Fruit fly (Drosophila melanogaster) whole organism, adult: ENCODE results near the gene CG6026.

Source experiments
- CG7101 ChIP-seq: fragments of 200-800 bp; sonication (Bioruptor generic); optimal IDR thresholded peaks from 2 replicates; lab custom pipeline; 2018; ENCODE audit warnings: missing biosample characterization, mild to moderate bottlenecking, missing genetic modification characterization, moderate library complexity
- Mnt ChIP-seq: fragments of 200-800 bp; sonication (Bioruptor generic); optimal IDR thresholded peaks from 2 replicates; lab custom pipeline; 2016; ENCODE audit warnings: missing biosample characterization, mild to moderate bottlenecking, missing genetic modification characterization
- bab1 ChIP-seq: fragments of 200-800 bp; sonication (Bioruptor generic); optimal IDR thresholded peaks from 3 replicates; lab custom pipeline; 2019; ENCODE audit warnings: missing biosample characterization, mild to moderate bottlenecking, missing genetic modification characterization, moderate library complexity
- ovo ChIP-seq: fragments of 200-800 bp; sonication (Bioruptor generic); optimal IDR thresholded peaks from 2 replicates; lab custom pipeline; 2016; ENCODE audit warnings: missing biosample characterization, missing genetic modification characterization

DNA sequence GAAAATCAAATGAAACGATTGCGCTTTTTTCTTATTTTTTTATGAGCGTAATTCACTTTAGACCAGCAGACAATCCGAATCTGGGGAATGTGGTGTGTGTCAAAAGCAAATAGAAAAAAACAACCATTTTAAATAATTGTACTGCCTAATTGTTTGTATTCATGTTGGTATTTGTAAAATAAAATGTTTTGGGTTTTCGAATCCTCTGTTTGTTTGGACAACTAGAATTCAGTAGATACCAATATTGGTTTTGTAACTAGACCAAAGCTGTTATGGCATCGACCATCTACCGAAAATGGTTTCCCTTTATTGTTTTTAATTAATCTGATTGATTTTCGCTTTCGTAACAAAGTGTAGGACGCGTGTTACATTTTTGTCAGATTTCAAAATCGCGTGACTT, 22.4 kb upstream of the CG6026 start:
- TF ChIP-seq Mnt (no peak), CG7101 (tag; lab: Kevin White, UChicago) (no peak), ovo (GFP tag; lab: Kevin White, UChicago) (no peak), bab1 (GFP tag; lab: Kevin White, UChicago) (no peak)
